Worm (Caenorhabditis elegans) whole organism, mixed stage, embryonic: ENCODE results near the gene C54C6.7.

Experiments
- blmp-1 ChIP-seq: fragments of 150-350 bp; optimal IDR thresholded peaks from 2 replicates; lab custom pipeline; 2014; ENCODE audit warnings: missing biosample characterization, missing genetic modification characterization
- nhr-28 ChIP-seq: fragments of 150-350 bp; optimal IDR thresholded peaks from 2 replicates; lab custom pipeline; 2014; ENCODE audit warnings: missing biosample characterization, missing genetic modification characterization

DNA sequence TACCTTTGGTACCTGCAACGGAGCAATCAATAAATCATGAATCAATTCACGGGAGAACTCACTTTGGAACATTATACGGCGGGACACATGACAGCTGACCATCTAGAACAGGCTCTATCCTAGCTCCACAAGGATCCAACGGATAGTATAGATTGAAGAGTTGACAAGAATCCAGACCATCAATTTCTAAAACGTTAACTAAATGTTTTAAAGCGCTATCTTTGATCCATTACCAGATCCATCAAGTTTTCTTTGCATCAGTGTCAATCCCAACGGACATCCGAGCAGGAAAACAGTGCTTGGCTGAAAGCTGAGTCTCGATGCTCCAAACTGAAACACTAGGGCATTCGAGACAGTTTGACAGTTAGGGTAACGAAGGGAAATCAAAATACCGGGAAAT lies 22.9 kb downstream of the C54C6.7 start:
- no peak for TF ChIP-seq nhr-28
- TF ChIP-seq blmp-1 (tag; lab: Kevin White, UChicago), result no peak
